Fruit fly (Drosophila melanogaster): Measurements from ENCODE around the gene sba.

sba gene

DNA sequence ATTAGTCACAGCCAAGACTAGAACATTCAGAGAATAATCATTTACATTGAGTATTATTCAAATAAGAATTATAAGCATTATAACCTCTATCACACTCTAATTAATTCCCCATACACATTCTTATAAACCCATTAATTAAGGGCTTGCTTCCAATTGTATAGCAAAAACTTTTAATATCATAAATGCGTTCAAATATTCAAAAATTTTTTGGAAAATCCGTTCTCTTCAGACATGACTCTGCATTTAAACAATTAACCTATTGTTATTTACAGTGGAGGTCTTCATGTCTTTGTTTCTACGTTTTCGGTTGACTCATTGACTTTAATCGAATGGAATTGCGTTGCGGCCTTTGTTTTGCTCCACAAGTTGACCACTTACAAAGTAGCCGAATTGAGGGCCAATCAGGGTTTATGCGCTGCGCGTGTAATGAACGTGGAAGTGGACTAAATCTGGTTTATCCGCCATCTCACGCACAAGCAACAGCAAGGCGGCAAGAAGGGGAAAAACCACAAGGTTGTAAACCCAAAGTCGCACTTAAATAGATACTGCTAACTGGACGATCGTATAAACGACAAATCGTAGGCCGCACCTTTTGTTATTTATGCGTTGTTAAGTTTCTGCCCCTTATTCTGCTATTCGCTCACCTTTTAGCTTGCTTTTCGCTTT lies 1.8 kb downstream of the sba start (continued):
- TF ChIP-seq Dp (GFP tag; optimal IDR thresholded peaks at IDR 0.05) (no peak), CoRest (tag; optimal IDR thresholded peaks at IDR 0.05) (no peak), CG13894 (tag; optimal IDR thresholded peaks at IDR 0.05) (peak; percentile 92), gt (GFP tag; IDR thresholded peaks at IDR 0.05) (no peak), sqz (GFP tag; optimal IDR thresholded peaks at IDR 0.05) (no peak), Hand (GFP tag; optimal IDR thresholded peaks at IDR 0.05) (peak; percentile 22), CG16815 (GFP tag; optimal IDR thresholded peaks at IDR 0.05) (no peak), CG9797 (GFP tag; optimal IDR thresholded peaks at IDR 0.05) (no peak), HLH3B (GFP tag; IDR thresholded peaks at IDR 0.05) (peak; percentile 42; the same call in 1 of the 2 replicates), nau (GFP tag; optimal IDR thresholded peaks at IDR 0.05) (peak; percentile 43), CG10462 (GFP tag; optimal IDR thresholded peaks at IDR 0.05) (no peak), CG14965 (GFP tag; optimal IDR thresholded peaks at IDR 0.05; ENCODE audit: borderline replicate concordance) (no peak), twi (tag; optimal IDR thresholded peaks at IDR 0.05) (no peak), CG4328 (GFP tag; optimal IDR thresholded peaks at IDR 0.05) (no peak), so (GFP tag; IDR thresholded peaks at IDR 0.05) (peak; percentile 80), CG6654 (GFP tag; optimal IDR thresholded peaks at IDR 0.05) (no peak), Sin3A (optimal IDR thresholded peaks at IDR 0.05) (no peak), crol (GFP tag; IDR thresholded peaks at IDR 0.05) (peak; percentile 35), scrt (GFP tag; optimal IDR thresholded peaks at IDR 0.05) (peak; percentile 43), CG10543 (GFP tag; optimal IDR thresholded peaks at IDR 0.05) (peak; percentile 83), CG6813 (GFP tag; optimal IDR thresholded peaks at IDR 0.05) (no peak), CG31224 (GFP tag; IDR thresholded peaks at IDR 0.05) (peak; percentile 78), disco-r (GFP tag; optimal IDR thresholded peaks at IDR 0.05) (no peak), ham (GFP tag; IDR thresholded peaks at IDR 0.05) (no peak; the same call in 1 of the 2 replicates), ab (GFP tag; optimal IDR thresholded peaks at IDR 0.05) (peak; percentile 26), bowl (GFP tag; IDR thresholded peaks at IDR 0.05) (no peak), CG2202 (tag; optimal IDR thresholded peaks at IDR 0.05) (no peak), Nf-YC (tag; optimal IDR thresholded peaks at IDR 0.05) (peak; percentile 32), CG8359 (GFP tag; optimal IDR thresholded peaks at IDR 0.05; ENCODE audit: borderline replicate concordance) (no peak), CG11696 (GFP tag; IDR thresholded peaks at IDR 0.05) (0 out of 2 replicates have a peak, but pooled peaks have one; percentile 39), CG14441 (GFP tag; IDR thresholded peaks at IDR 0.05) (peak; percentile 62), lmd (GFP tag; IDR thresholded peaks at IDR 0.05) (peak; percentile 56; the same call in 1 of the 2 replicates), kah (GFP tag; optimal IDR thresholded peaks at IDR 0.05) (no peak), CG9437 (GFP tag; optimal IDR thresholded peaks at IDR 0.05) (no peak), zen2 (GFP tag; IDR thresholded peaks at IDR 0.05; ENCODE audit: partially characterized antibody) (no peak), dimm (GFP tag; IDR thresholded peaks at IDR 0.05) (no peak), CG14014 (GFP tag; IDR thresholded peaks at IDR 0.05) (peak; percentile 79), sim (GFP tag; IDR thresholded peaks at IDR 0.05) (no peak; the same call in 1 of the 2 replicates), wdn (GFP tag; IDR thresholded peaks at IDR 0.05) (peak; percentile 73), CG4404 (GFP tag; IDR thresholded peaks at IDR 0.05) (no peak), CG16813 (GFP tag; IDR thresholded peaks at IDR 0.05; ENCODE audit: partially characterized antibody) (no peak), CG11456 (GFP tag; IDR thresholded peaks at IDR 0.05) (peak; percentile 81), CG11560 (tag; IDR thresholded peaks at IDR 0.05) (no peak), tll (GFP tag; optimal IDR thresholded peaks at IDR 0.05) (no peak), CG11723 (GFP tag; optimal IDR thresholded peaks at IDR 0.05) (no peak), Optix (GFP tag; IDR thresholded peaks at IDR 0.05) (0 out of 3 replicates have a peak, but pooled peaks have one; percentile 31), jigr1 (GFP tag; IDR thresholded peaks at IDR 0.05) (no peak), chif (GFP tag; optimal IDR thresholded peaks at IDR 0.05) (no peak), HHEX (GFP tag; optimal IDR thresholded peaks at IDR 0.05) (no peak), CG33557 (GFP tag; optimal IDR thresholded peaks at IDR 0.05) (no peak)

All from whole organism, embryonic.